Fruit fly (Drosophila melanogaster) whole organism, embryonic: ENCODE measurements around the gene TTLL6B.

Experiments
- Antp ChIP-seq: fragments of 200-800 bp; sonication (Bioruptor generic); optimal IDR thresholded peaks from 3 replicates; lab custom pipeline; 2016; ENCODE audit warnings: missing biosample characterization, missing genetic modification characterization
- Atf6 ChIP-seq: fragments of 200-800 bp; sonication (Bioruptor generic); IDR thresholded peaks from 2 replicates; pipeline ENCODE4 v1.3.6; 2022; ENCODE audit warnings: missing biosample characterization, missing genetic modification characterization
- CG11695 ChIP-seq: fragments of 200-800 bp; sonication (Bioruptor generic); IDR thresholded peaks from 3 replicates; pipeline ENCODE4 v1.3.6; 2022; ENCODE audit warnings: missing biosample characterization, missing genetic modification characterization
- CG11696 ChIP-seq: fragments of 200-800 bp; sonication (Bioruptor generic); IDR thresholded peaks from 2 replicates; pipeline ENCODE4 v1.3.6; 2022; ENCODE audit warnings: missing biosample characterization, missing genetic modification characterization
- CG12071 ChIP-seq: fragments of 200-800 bp; sonication (Bioruptor generic); optimal IDR thresholded peaks from 3 replicates; lab custom pipeline; 2018; ENCODE audit warnings: missing biosample characterization, mild to moderate bottlenecking, missing genetic modification characterization
- CG1233 ChIP-seq: fragments of 200-800 bp; sonication (Bioruptor generic); optimal IDR thresholded peaks from 4 replicates; lab custom pipeline; 2018; ENCODE audit warnings: missing biosample characterization, mild to moderate bottlenecking, missing genetic modification characterization
- CG12769 ChIP-seq: fragments of 200-800 bp; sonication (Bioruptor generic); optimal IDR thresholded peaks from 2 replicates; lab custom pipeline; 2019; ENCODE audit warnings: missing biosample characterization, mild to moderate bottlenecking, missing genetic modification characterization, moderate library complexity
- CG13424 ChIP-seq: fragments of 200-800 bp; sonication (Bioruptor generic); optimal IDR thresholded peaks from 2 replicates; lab custom pipeline; 2019; ENCODE audit warnings: missing biosample characterization, mild to moderate bottlenecking, missing genetic modification characterization, moderate library complexity
- CG17359 ChIP-seq: fragments of 200-800 bp; sonication (Bioruptor generic); optimal IDR thresholded peaks from 3 replicates; lab custom pipeline; 2018; ENCODE audit warnings: missing biosample characterization, mild to moderate bottlenecking, missing genetic modification characterization, moderate library complexity
- CG17912 ChIP-seq: fragments of 200-800 bp; sonication (Bioruptor generic); optimal IDR thresholded peaks from 2 replicates; lab custom pipeline; 2018; ENCODE audit warnings: missing biosample characterization, mild to moderate bottlenecking, missing genetic modification characterization
- CG18476 ChIP-seq: fragments of 200-800 bp; sonication (Bioruptor generic); optimal IDR thresholded peaks from 2 replicates; lab custom pipeline; 2016; ENCODE audit warnings: missing biosample characterization, mild to moderate bottlenecking, missing genetic modification characterization
- CG18619 ChIP-seq: fragments of 200-800 bp; sonication (Bioruptor generic); optimal IDR thresholded peaks from 3 replicates; lab custom pipeline; 2017; ENCODE audit warnings: missing biosample characterization, mild to moderate bottlenecking, missing genetic modification characterization
- CG30431 ChIP-seq: fragments of 200-800 bp; sonication (Bioruptor generic); optimal IDR thresholded peaks from 2 replicates; lab custom pipeline; 2017; ENCODE audit warnings: missing biosample characterization, missing genetic modification characterization
- CG32772 ChIP-seq: fragments of 200-800 bp; sonication (Bioruptor generic); IDR thresholded peaks from 2 replicates; pipeline ENCODE4 v1.3.6; 2022; ENCODE audit warnings: missing biosample characterization, missing genetic modification characterization
- CG3847 ChIP-seq: fragments of 200-800 bp; sonication (Bioruptor generic); IDR thresholded peaks from 2 replicates; pipeline ENCODE4 v1.3.6; 2022; ENCODE audit warnings: missing biosample characterization, missing genetic modification characterization
- CG4404 ChIP-seq: fragments of 200-800 bp; sonication (Bioruptor generic); IDR thresholded peaks from 2 replicates; pipeline ENCODE4 v1.3.6; 2022; ENCODE audit warnings: missing biosample characterization, missing genetic modification characterization
- CG6813 ChIP-seq: fragments of 200-800 bp; sonication (Bioruptor generic); optimal IDR thresholded peaks from 2 replicates; lab custom pipeline; 2017; ENCODE audit warnings: missing biosample characterization, missing genetic modification characterization, mild to moderate bottlenecking, moderate library complexity, missing genetic modification reagents
- CG7987 ChIP-seq: fragments of 200-800 bp; sonication (Bioruptor generic); optimal IDR thresholded peaks from 2 replicates; lab custom pipeline; 2018; ENCODE audit warnings: missing biosample characterization, mild to moderate bottlenecking, missing genetic modification characterization, moderate library complexity
- CG8388 ChIP-seq: fragments of 200-800 bp; sonication (Bioruptor generic); optimal IDR thresholded peaks from 2 replicates; lab custom pipeline; 2019; ENCODE audit warnings: missing biosample characterization, mild to moderate bottlenecking, missing genetic modification characterization, moderate library complexity
- CG8765 ChIP-seq: fragments of 200-800 bp; sonication (Bioruptor generic); IDR thresholded peaks from 2 replicates; pipeline ENCODE4 v1.3.6; 2022; ENCODE audit warnings: missing biosample characterization, missing genetic modification characterization
- CG9215 ChIP-seq: fragments of 200-800 bp; sonication (Bioruptor generic); IDR thresholded peaks from 2 replicates; pipeline ENCODE4 v1.3.6; 2022; ENCODE audit warnings: missing biosample characterization, missing genetic modification characterization
- D19B ChIP-seq: fragments of 200-800 bp; sonication (Bioruptor generic); optimal IDR thresholded peaks from 2 replicates; lab custom pipeline; 2017; ENCODE audit warnings: missing biosample characterization, mild to moderate bottlenecking, missing genetic modification characterization
- Deaf1 ChIP-seq: fragments of 200-800 bp; optimal IDR thresholded peaks from 3 replicates; lab custom pipeline; 2019; ENCODE audit warnings: missing biosample characterization, mild to moderate bottlenecking, missing genetic modification characterization, moderate library complexity
- Dek ChIP-seq: fragments of 200-800 bp; sonication (Bioruptor generic); optimal IDR thresholded peaks from 3 replicates; lab custom pipeline; 2019; ENCODE audit warnings: missing biosample characterization, mild to moderate bottlenecking, missing genetic modification characterization, moderate library complexity
- Drgx ChIP-seq: fragments of 200-800 bp; sonication (Bioruptor generic); IDR thresholded peaks from 2 replicates; pipeline ENCODE4 v1.3.6; 2022; ENCODE audit warnings: missing biosample characterization, missing genetic modification characterization
- HLH54F ChIP-seq: fragments of 200-800 bp; sonication (Bioruptor generic); optimal IDR thresholded peaks from 3 replicates; lab custom pipeline; 2016; ENCODE audit warnings: missing biosample characterization, missing genetic modification characterization
- Hand ChIP-seq: fragments of 200-800 bp; sonication (Bioruptor generic); optimal IDR thresholded peaks from 2 replicates; lab custom pipeline; 2017; ENCODE audit warnings: mild to moderate bottlenecking, missing biosample characterization, missing genetic modification reagents, missing genetic modification characterization
- Mrtf ChIP-seq: fragments of 200-800 bp; sonication (Bioruptor generic); IDR thresholded peaks from 3 replicates; pipeline ENCODE4 v1.3.6; 2022; ENCODE audit warnings: missing biosample characterization, missing genetic modification characterization
- NC2α ChIP-seq: fragments of 200-800 bp; sonication (Bioruptor generic); optimal IDR thresholded peaks from 2 replicates; lab custom pipeline; 2016; ENCODE audit warnings: missing biosample characterization, missing genetic modification characterization
- PHDP ChIP-seq: fragments of 200-800 bp; sonication (Bioruptor generic); optimal IDR thresholded peaks from 3 replicates; lab custom pipeline; 2018; ENCODE audit warnings: missing biosample characterization, mild to moderate bottlenecking, missing genetic modification characterization, moderate library complexity
- Side ChIP-seq: fragments of 200-800 bp; sonication (Bioruptor generic); optimal IDR thresholded peaks from 2 replicates; lab custom pipeline; 2016; ENCODE audit warnings: missing biosample characterization, missing genetic modification characterization
- Sox102F ChIP-seq: fragments of 200-800 bp; sonication (Bioruptor generic); optimal IDR thresholded peaks from 2 replicates; lab custom pipeline; 2018; ENCODE audit warnings: missing biosample characterization, mild to moderate bottlenecking, missing genetic modification characterization, moderate library complexity
- Taf1 ChIP-seq: fragments of 200-800 bp; sonication (Bioruptor generic); IDR thresholded peaks from 2 replicates; pipeline ENCODE4 v1.3.6; 2022; ENCODE audit warnings: missing biosample characterization, missing genetic modification characterization
- amos ChIP-seq: fragments of 200-800 bp; sonication (Bioruptor generic); IDR thresholded peaks from 2 replicates; pipeline ENCODE4 v1.3.6; 2022; ENCODE audit warnings: missing biosample characterization, missing genetic modification characterization; ENCODE audit not compliant: partially characterized antibody
- az2 ChIP-seq: fragments of 200-800 bp; sonication (Bioruptor generic); optimal IDR thresholded peaks from 3 replicates; lab custom pipeline; 2016; ENCODE audit warnings: missing biosample characterization, missing genetic modification characterization
- br ChIP-seq: fragments of >200 bp; optimal IDR thresholded peaks from 2 replicates; lab custom pipeline; 2017
- eve ChIP-seq, 2 experiments: fragments of >200 bp; optimal IDR thresholded peaks; 2 replicates each; lab custom pipeline; 2017; ENCODE audit warnings: missing biosample characterization in 2 of 2, missing genetic modification characterization in 2 of 2
- gce ChIP-seq: fragments of 200-800 bp; sonication (Bioruptor generic); IDR thresholded peaks from 3 replicates; pipeline ENCODE4 v1.3.6; 2022; ENCODE audit warnings: missing biosample characterization, missing genetic modification characterization
- gro ChIP-seq: fragments of 200-800 bp; sonication (Bioruptor generic); optimal IDR thresholded peaks from 2 replicates; lab custom pipeline; 2016; ENCODE audit warnings: missing biosample characterization, missing genetic modification characterization
- gsb-n ChIP-seq: fragments of 200-800 bp; sonication (Bioruptor generic); optimal IDR thresholded peaks from 3 replicates; lab custom pipeline; 2018; ENCODE audit warnings: missing biosample characterization, mild to moderate bottlenecking, missing genetic modification characterization
- hkb ChIP-seq, 2 experiments: fragments of 200-800 bp in 1 of 2; fragments of >200 bp in 1 of 2; sonication (Bioruptor generic) in 1 of 2; IDR thresholded peaks in 1 of 2; optimal IDR thresholded peaks in 1 of 2; 2 replicates each; pipeline versions ENCODE4 v1.3.6 to Lab custom; 2017 to 2022; ENCODE audit warnings: missing biosample characterization in 1 of 2, missing genetic modification characterization in 1 of 2
- lilli ChIP-seq: fragments of 200-800 bp; sonication (Bioruptor generic); optimal IDR thresholded peaks from 3 replicates; lab custom pipeline; 2016; ENCODE audit warnings: missing biosample characterization, missing genetic modification characterization
- lmd ChIP-seq: fragments of 200-800 bp; sonication (Bioruptor generic); IDR thresholded peaks from 2 replicates; pipeline ENCODE4 v1.3.6; 2022; ENCODE audit warnings: missing biosample characterization, missing genetic modification characterization
- phol ChIP-seq: fragments of 200-800 bp; sonication (Bioruptor generic); optimal IDR thresholded peaks from 3 replicates; lab custom pipeline; 2018; ENCODE audit warnings: missing biosample characterization, mild to moderate bottlenecking, missing genetic modification characterization, moderate library complexity
- prd ChIP-seq, 3 experiments: fragments of >200 bp in 2 of 3; fragments of 200-800 bp in 1 of 3; sonication (Bioruptor generic) in 1 of 3; optimal IDR thresholded peaks in 2 of 3; IDR thresholded peaks in 1 of 3; 2 replicates in 2 of 3; 3 replicates in 1 of 3; pipeline versions ENCODE4 v1.3.6 to Lab custom; 2017 to 2022; ENCODE audit warnings: missing biosample characterization in 1 of 3, missing genetic modification characterization in 1 of 3
- rib ChIP-seq: fragments of 200-800 bp; sonication (Bioruptor generic); IDR thresholded peaks from 2 replicates; pipeline ENCODE4 v1.3.6; 2022; ENCODE audit warnings: missing biosample characterization, missing genetic modification characterization
- sisA ChIP-seq: fragments of 200-800 bp; sonication (Bioruptor generic); IDR thresholded peaks from 2 replicates; pipeline ENCODE4 v1.3.6; 2022; ENCODE audit warnings: missing biosample characterization, missing genetic modification characterization
- unpg ChIP-seq: fragments of 200-800 bp; sonication (Bioruptor generic); optimal IDR thresholded peaks from 3 replicates; lab custom pipeline; 2018; ENCODE audit warnings: missing biosample characterization, mild to moderate bottlenecking, missing genetic modification characterization, moderate library complexity
- vvl ChIP-seq: fragments of 200-800 bp; sonication (Bioruptor generic); IDR thresholded peaks from 2 replicates; pipeline ENCODE4 v1.3.6; 2022; ENCODE audit warnings: missing biosample characterization, missing genetic modification characterization
- zfh2 ChIP-seq: fragments of 200-800 bp; sonication (Bioruptor generic); optimal IDR thresholded peaks from 2 replicates; lab custom pipeline; 2016; ENCODE audit warnings: missing biosample characterization, missing genetic modification characterization

TTLL6B gene

DNA sequence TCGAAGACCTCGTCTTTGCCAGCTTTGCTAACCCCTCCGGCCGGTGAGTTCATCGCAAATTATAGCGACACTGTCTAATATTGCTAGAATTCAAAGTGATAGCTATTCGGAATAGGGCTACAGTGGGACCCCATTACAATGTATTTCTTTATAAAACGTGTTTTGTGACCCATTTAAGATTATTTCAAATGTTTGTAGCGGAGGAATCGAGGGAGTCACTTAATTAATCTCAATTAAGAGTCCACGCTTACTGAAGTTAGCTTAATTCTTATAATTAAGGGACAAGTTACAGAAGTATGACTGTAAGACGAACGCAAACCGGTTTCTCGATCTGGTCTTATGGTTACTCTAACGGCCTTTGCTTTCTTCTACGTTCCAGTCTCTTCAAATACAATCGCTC lies 38.8 kb upstream of the TTLL6B start (continued):
- TF ChIP-seq CG8765 (GFP tag; lab: Robert Waterston, UW), result peak; percentile 30; the same call in 1 of the 2 replicates
- TF ChIP-seq CG7987 (GFP tag; lab: Kevin White, UChicago), result peak; percentile 74
- no peak for TF ChIP-seq amos (GFP tag; lab: Robert Waterston, UW)
- peak; percentile 37 for TF ChIP-seq lilli (GFP tag; lab: Kevin White, UChicago)
- peak; percentile 32 for TF ChIP-seq Dek (tag; lab: Kevin White, UChicago)
- peak; percentile 12 for TF ChIP-seq Antp (GFP tag; lab: Kevin White, UChicago)
- TF ChIP-seq CG17359 (tag; lab: Kevin White, UChicago), result peak; percentile 48
- no peak for TF ChIP-seq Hand (GFP tag; lab: Kevin White, UChicago)
- peak; percentile 11 for TF ChIP-seq D19B (GFP tag; lab: Kevin White, UChicago)
- TF ChIP-seq gsb-n (tag; lab: Kevin White, UChicago), result no peak
- peak; percentile 44; the same call in 1 of the 2 replicates for TF ChIP-seq lmd (GFP tag; lab: Robert Waterston, UW)
- TF ChIP-seq CG1233, result peak; percentile 4
- TF ChIP-seq CG32772 (GFP tag; lab: Robert Waterston, UW), result peak; percentile 18; the same call in 1 of the 2 replicates
- TF ChIP-seq hkb (optimal IDR thresholded peaks at IDR 0.05; lab: Kevin White, UChicago), result no peak
- no peak for TF ChIP-seq hkb (GFP tag; IDR thresholded peaks at IDR 0.05; lab: Robert Waterston, UW)
- no peak for TF ChIP-seq CG18619 (GFP tag; lab: Kevin White, UChicago)
- TF ChIP-seq CG30431, result peak; percentile 19
- TF ChIP-seq CG4404 (GFP tag; lab: Robert Waterston, UW), result no peak
- peak; percentile 40 for TF ChIP-seq CG12071
- peak; percentile 57 for TF ChIP-seq Side (GFP tag; lab: Kevin White, UChicago)
- no peak for TF ChIP-seq CG17912 (GFP tag; lab: Kevin White, UChicago)
- TF ChIP-seq eve (GFP tag; optimal IDR thresholded peaks at IDR 0.05; lab: Kevin White, UChicago), result no peak
- peak; percentile 63 for TF ChIP-seq CG12769 (tag; lab: Kevin White, UChicago)
- peak; percentile 46; the same call in 1 of the 2 replicates for TF ChIP-seq CG9215
- peak; percentile 1 for TF ChIP-seq gro
- peak; percentile 34 for TF ChIP-seq az2 (GFP tag; lab: Kevin White, UChicago)
- TF ChIP-seq CG8388 (GFP tag; lab: Kevin White, UChicago), result peak; percentile 21
- TF ChIP-seq CG18476, result peak; percentile 21
- peak; percentile 11 for TF ChIP-seq HLH54F (GFP tag; lab: Kevin White, UChicago)
- no peak for TF ChIP-seq rib (GFP tag; lab: Robert Waterston, UW)
- 0 out of 3 replicates have a peak, but pooled peaks have one; percentile 51 for TF ChIP-seq Mrtf
- TF ChIP-seq CG13424 (tag; lab: Kevin White, UChicago), result peak; percentile 33
- peak; percentile 22; the same call in 1 of the 2 replicates for TF ChIP-seq sisA (GFP tag; lab: Robert Waterston, UW)
- TF ChIP-seq Atf6 (GFP tag; lab: Robert Waterston, UW), result 0 out of 2 replicates have a peak, but pooled peaks have one; percentile 24
- TF ChIP-seq prd (optimal IDR thresholded peaks at IDR 0.05; lab: Kevin White, UChicago), result no peak
- TF ChIP-seq prd (GFP tag; IDR thresholded peaks at IDR 0.05; lab: Robert Waterston, UW), result peak; percentile 38; the same call in 2 of the 3 replicates
- TF ChIP-seq Taf1 (GFP tag; lab: Robert Waterston, UW), result 0 out of 2 replicates have a peak, but pooled peaks have one; percentile 29
- peak; percentile 23 for TF ChIP-seq Sox102F (GFP tag; lab: Kevin White, UChicago)
- TF ChIP-seq CG11695 (GFP tag; lab: Robert Waterston, UW), result 0 out of 3 replicates have a peak, but pooled peaks have one; percentile 27
- no peak for TF ChIP-seq gce
- peak; percentile 33 for TF ChIP-seq phol (tag; lab: Kevin White, UChicago)
- TF ChIP-seq br (lab: Kevin White, UChicago), result no peak
- no peak for TF ChIP-seq NC2α (GFP tag; lab: Kevin White, UChicago)
- TF ChIP-seq Drgx, result peak; percentile 52
- 0 out of 2 replicates have a peak, but pooled peaks have one; percentile 22 for TF ChIP-seq CG11696 (GFP tag; lab: Robert Waterston, UW)
- no peak for TF ChIP-seq CG3847 (GFP tag; lab: Robert Waterston, UW)
- TF ChIP-seq unpg (GFP tag; lab: Kevin White, UChicago), result peak; percentile 54
- TF ChIP-seq zfh2 (GFP tag; lab: Kevin White, UChicago), result peak; percentile 61
- TF ChIP-seq CG6813, result peak; percentile 24
- peak; percentile 72 for TF ChIP-seq vvl (GFP tag; lab: Robert Waterston, UW)
- TF ChIP-seq Deaf1 (tag; lab: Kevin White, UChicago), result peak; percentile 21
- peak; percentile 47 for TF ChIP-seq PHDP (tag; lab: Kevin White, UChicago)
